Worm (Caenorhabditis elegans) whole organism, L4 larva: Measurements from ENCODE around the gene ubc-20.
A peak's percentile ranks its signal among the peaks of the same experiment; 100 is the strongest.

Source experiments
- F37D6.2 ChIP-seq: sonication (generic microtip); optimal IDR thresholded peaks from 2 replicates; lab custom pipeline; 2016; ENCODE audit warnings: mild to moderate bottlenecking, missing genetic modification characterization, missing compliant biosample characterization
- T20F7.1 ChIP-seq: fragments of 200-800 bp; sonication (Bioruptor generic); optimal IDR thresholded peaks from 2 replicates; lab custom pipeline; 2018; ENCODE audit warnings: mild to moderate bottlenecking, missing genetic modification characterization, missing compliant biosample characterization
- Y105C5A.15 ChIP-seq: fragments of 200-800 bp; sonication (Bioruptor generic); IDR thresholded peaks from 2 replicates; pipeline ENCODE4 v1.3.6; 2022; ENCODE audit warnings: missing genetic modification characterization, missing compliant biosample characterization
- aha-1 ChIP-seq: fragments of 150-350 bp; peaks from one replicate; lab custom pipeline; 2014; ENCODE audit warnings: missing biosample characterization, missing genetic modification characterization
- aly-2 ChIP-seq: sonication (generic microtip); optimal IDR thresholded peaks from 2 replicates; lab custom pipeline; 2018; ENCODE audit warnings: missing biosample characterization, missing genetic modification characterization
- arid-1 ChIP-seq: fragments of 200-800 bp; sonication (Bioruptor generic); conservative IDR thresholded peaks from 2 replicates; pipeline ENCODE4 v1.3.6; 2022; ENCODE audit warnings: missing genetic modification reagents, missing genetic modification characterization, missing compliant biosample characterization
- ceh-28 ChIP-seq: fragments of 150-350 bp; optimal IDR thresholded peaks from 2 replicates; lab custom pipeline; 2014; ENCODE audit warnings: missing biosample characterization, missing genetic modification reagents, missing genetic modification characterization
- cey-2 ChIP-seq: sonication (generic microtip); optimal IDR thresholded peaks from 3 replicates; lab custom pipeline; 2017; ENCODE audit warnings: missing genetic modification characterization, mild to moderate bottlenecking, missing compliant biosample characterization, antibody characterized with exemption, borderline replicate concordance; ENCODE audit not compliant: insufficient read depth
- ctbp-1 ChIP-seq: fragments of 200-800 bp; sonication (Bioruptor generic); IDR thresholded peaks from 2 replicates; pipeline ENCODE4 v1.3.6; 2022; ENCODE audit warnings: missing genetic modification reagents, missing genetic modification characterization, missing compliant biosample characterization
- dmd-8 ChIP-seq: fragments of 200-800 bp; sonication (Bioruptor generic); IDR thresholded peaks from 2 replicates; pipeline ENCODE4 v1.3.6; 2022; ENCODE audit warnings: missing genetic modification characterization, missing compliant biosample characterization
- dmd-9 ChIP-seq: fragments of 200-800 bp; sonication (Bioruptor generic); IDR thresholded peaks from 2 replicates; pipeline ENCODE4 v1.3.6; 2022; ENCODE audit warnings: missing genetic modification reagents, missing genetic modification characterization, missing compliant biosample characterization
- duxl-1 ChIP-seq: sonication (generic microtip); optimal IDR thresholded peaks from 2 replicates; lab custom pipeline; 2016; ENCODE audit warnings: mild to moderate bottlenecking, missing genetic modification characterization, moderate library complexity, missing compliant biosample characterization; ENCODE audit not compliant: poor library complexity
- dve-1 ChIP-seq: sonication (generic microtip); optimal IDR thresholded peaks from 2 replicates; lab custom pipeline; 2017; ENCODE audit warnings: antibody characterized with exemption, mild to moderate bottlenecking, missing genetic modification characterization, missing compliant biosample characterization; ENCODE audit not compliant: insufficient read depth
- fkh-10 ChIP-seq: fragments of 150-350 bp; optimal IDR thresholded peaks from 2 replicates; lab custom pipeline; 2014; ENCODE audit warnings: missing biosample characterization, missing genetic modification reagents, missing genetic modification characterization
- hlh-30 ChIP-seq: sonication (generic microtip); optimal IDR thresholded peaks from 2 replicates; lab custom pipeline; 2017; ENCODE audit warnings: antibody characterized with exemption, mild to moderate bottlenecking, missing genetic modification characterization, missing compliant biosample characterization; ENCODE audit not compliant: insufficient read depth
- lin-1 ChIP-seq: fragments of 200-800 bp; sonication (Bioruptor generic); IDR thresholded peaks from 2 replicates; pipeline ENCODE4 v1.3.6; 2022; ENCODE audit warnings: missing genetic modification reagents, missing genetic modification characterization, missing compliant biosample characterization
- lir-3 ChIP-seq: sonication (generic microtip); optimal IDR thresholded peaks from 2 replicates; lab custom pipeline; 2016; ENCODE audit warnings: mild to moderate bottlenecking, missing genetic modification characterization, missing compliant biosample characterization
- mxl-3 ChIP-seq: fragments of 200-800 bp; sonication (Bioruptor generic); optimal IDR thresholded peaks from 2 replicates; lab custom pipeline; 2018; ENCODE audit warnings: mild to moderate bottlenecking, missing genetic modification characterization, missing compliant biosample characterization
- pqm-1 ChIP-seq: sonication (generic microtip); optimal IDR thresholded peaks from 2 replicates; lab custom pipeline; 2017; ENCODE audit warnings: missing biosample characterization, missing genetic modification characterization
- sdz-12 ChIP-seq: fragments of 200-800 bp; sonication (Bioruptor generic); optimal IDR thresholded peaks from 2 replicates; lab custom pipeline; 2018; ENCODE audit warnings: mild to moderate bottlenecking, missing genetic modification characterization, missing compliant biosample characterization
- set-16 ChIP-seq: fragments of 200-800 bp; sonication (Bioruptor generic); IDR thresholded peaks from 2 replicates; pipeline ENCODE4 v1.3.6; 2022; ENCODE audit warnings: missing genetic modification reagents, missing genetic modification characterization, missing compliant biosample characterization
- skn-1 ChIP-seq: fragments of 150-350 bp; optimal IDR thresholded peaks from 2 replicates; lab custom pipeline; 2014; ENCODE audit warnings: missing biosample characterization, missing genetic modification characterization
- tag-97 ChIP-seq: fragments of 200-800 bp; sonication (Bioruptor generic); IDR thresholded peaks from 2 replicates; pipeline ENCODE4 v1.3.6; 2022; ENCODE audit warnings: missing genetic modification characterization, missing compliant biosample characterization
- unc-130 ChIP-seq: sonication (generic microtip); optimal IDR thresholded peaks from 2 replicates; lab custom pipeline; 2016; ENCODE audit warnings: missing genetic modification reagents, missing genetic modification characterization, missing compliant biosample characterization
- unc-62 ChIP-seq, 3 experiments: fragments of 150-350 bp in 1 of 3; sonication (generic microtip); optimal IDR thresholded peaks in 2 of 3; peaks in 1 of 3; 1 replicate in 1 of 3; 2 replicates in 2 of 3; lab custom pipeline; 2014 to 2017; ENCODE audit warnings: missing biosample characterization in 3 of 3, missing genetic modification characterization in 3 of 3, missing genetic modification reagents in 3 of 3, missing genotype in 1 of 3
- zag-1 ChIP-seq: fragments of 150-350 bp; optimal IDR thresholded peaks from 2 replicates; lab custom pipeline; 2014; ENCODE audit warnings: missing biosample characterization, missing genetic modification characterization
- zfp-2 ChIP-seq: sonication (generic microtip); optimal IDR thresholded peaks from 2 replicates; lab custom pipeline; 2016; ENCODE audit warnings: mild to moderate bottlenecking, missing genetic modification characterization, missing compliant biosample characterization
- zfp-3 ChIP-seq: fragments of 200-800 bp; sonication (Bioruptor generic); conservative IDR thresholded peaks from 2 replicates; pipeline ENCODE4 v1.3.6; 2022; ENCODE audit warnings: missing genetic modification reagents, missing genetic modification characterization, missing compliant biosample characterization
- zip-2 ChIP-seq: fragments of 150-350 bp; optimal IDR thresholded peaks from 2 replicates; lab custom pipeline; 2014; ENCODE audit warnings: missing biosample characterization, missing genetic modification characterization
- ztf-7 ChIP-seq: fragments of 150-350 bp; optimal IDR thresholded peaks from 2 replicates; lab custom pipeline; 2014; ENCODE audit warnings: missing biosample characterization, missing genetic modification characterization

ubc-20 gene

DNA sequence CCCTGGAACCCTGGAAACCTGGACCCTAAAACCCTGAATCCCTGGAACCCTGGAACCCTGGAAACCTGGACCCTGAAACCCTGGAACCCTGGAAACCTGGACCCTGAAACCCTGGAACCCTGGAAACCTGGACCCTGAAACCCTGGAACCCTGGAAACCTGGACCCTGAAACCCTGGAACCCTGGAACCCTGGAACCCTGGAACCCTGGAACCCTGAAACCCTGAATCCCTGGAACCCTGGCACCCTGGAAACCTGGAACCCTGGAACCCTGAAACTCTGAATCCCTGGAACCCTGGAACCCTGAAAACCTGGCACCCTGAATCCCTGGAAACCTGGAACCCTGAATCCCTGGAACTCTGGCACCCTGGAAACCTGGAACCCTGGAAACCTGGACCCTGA is 20.3 kb upstream of the ubc-20 start:
- peak; percentile 88 for TF ChIP-seq set-16 (GFP tag; lab: Robert Waterston, UW)

DNA sequence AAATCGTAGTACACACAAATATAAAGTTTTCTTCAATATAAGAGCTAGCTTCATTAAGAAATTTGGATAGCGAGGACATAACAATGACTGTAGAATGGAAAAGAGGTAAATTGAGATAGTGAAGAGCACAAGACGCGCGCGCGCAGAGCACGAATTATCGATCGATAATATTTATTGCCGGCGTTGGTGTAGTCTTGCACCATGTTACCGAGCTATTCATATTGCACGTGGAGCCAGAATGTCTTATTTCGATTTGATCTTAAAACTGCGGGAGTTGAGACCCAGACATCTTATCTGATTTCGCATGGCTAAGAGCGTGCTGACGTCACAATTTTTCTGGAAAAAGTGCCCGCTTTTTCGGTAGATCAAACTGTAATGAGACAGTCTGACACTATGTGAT is 19.2 kb upstream of the ubc-20 start, which contains the start of gene F40G9.18:
F40G9.18 (minus strand) TSS at position 101 of the 400 bp plus-strand sequence.
- no peak for TF ChIP-seq duxl-1 (tag; lab: Kevin White, UChicago)
- TF ChIP-seq unc-62 (GFP tag; optimal IDR thresholded peaks at IDR 0.05 in 1 of 2; lab: Kevin White, UChicago): peak in 1 of 2 experiments; percentile 87
- TF ChIP-seq unc-62 (tag; optimal IDR thresholded peaks at IDR 0.05; lab: Kevin White, UChicago): no peak
- TF ChIP-seq zfp-3: no peak

DNA sequence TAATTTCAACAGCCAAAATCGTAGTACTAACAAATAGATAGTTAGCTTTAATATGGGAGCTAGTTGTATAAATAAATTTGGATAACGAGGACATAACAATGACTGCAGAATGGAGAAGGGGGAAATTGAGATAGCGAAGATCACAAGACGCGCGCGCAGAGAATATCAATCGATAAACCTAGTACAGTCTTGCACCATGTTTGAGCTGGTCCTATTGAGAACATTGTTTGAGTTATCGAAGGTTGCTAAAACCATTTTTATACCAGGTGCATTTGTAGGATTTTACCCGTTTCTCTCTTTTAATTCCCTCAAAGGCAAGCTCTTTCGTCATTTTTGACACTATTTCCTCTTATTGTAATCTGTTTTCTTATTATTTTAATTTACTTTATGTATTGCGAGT is 17.0 kb upstream of the ubc-20 start, which contains the start of the genes F40G9.9 and F40G9.12:
F40G9.9 (minus strand) TSS at position 101 of the 400 bp plus-strand sequence.
F40G9.12 (plus strand) TSS at position 231 of the 400 bp plus-strand sequence.
- no peak for TF ChIP-seq skn-1 (tag; lab: Kevin White, UChicago)
- no peak for TF ChIP-seq sdz-12 (GFP tag; lab: Kevin White, UChicago)
- TF ChIP-seq zag-1 (tag; lab: Kevin White, UChicago): no peak
- TF ChIP-seq mxl-3 (GFP tag; lab: Kevin White, UChicago): no peak
- no peak for TF ChIP-seq dmd-8
- no peak for TF ChIP-seq dmd-9 (GFP tag; lab: Robert Waterston, UW)
- TF ChIP-seq T20F7.1 (GFP tag; lab: Kevin White, UChicago): no peak
- no peak for TF ChIP-seq lin-1

DNA sequence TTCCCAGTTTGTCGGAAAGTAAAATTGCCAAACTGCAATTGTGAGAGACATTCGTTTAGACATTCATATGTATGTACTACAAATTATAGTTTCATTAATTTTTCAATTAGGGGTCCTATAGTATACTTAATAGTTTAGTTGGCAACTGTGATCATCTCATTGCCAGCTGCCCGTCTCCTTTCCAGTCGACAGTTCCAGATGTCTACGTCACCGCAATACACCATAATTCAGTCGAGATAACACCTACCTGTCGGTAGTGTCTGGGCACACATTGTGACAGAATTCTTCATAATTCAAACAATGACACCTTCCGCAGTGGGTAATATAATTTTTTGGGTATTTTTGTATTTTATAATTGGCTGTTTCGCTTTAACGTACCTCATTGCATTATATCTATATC is 15.1 kb upstream of the ubc-20 start, which contains the start of gene F40G9.19:
F40G9.19 (plus strand) TSS at position 301 of the 400 bp plus-strand sequence.
- peak; percentile 31 for TF ChIP-seq aha-1 (tag; lab: Kevin White, UChicago)
- TF ChIP-seq arid-1 (GFP tag; lab: Robert Waterston, UW): no peak
- no peak for TF ChIP-seq lir-3
- no peak for TF ChIP-seq cey-2 (tag; lab: Kevin White, UChicago)

DNA sequence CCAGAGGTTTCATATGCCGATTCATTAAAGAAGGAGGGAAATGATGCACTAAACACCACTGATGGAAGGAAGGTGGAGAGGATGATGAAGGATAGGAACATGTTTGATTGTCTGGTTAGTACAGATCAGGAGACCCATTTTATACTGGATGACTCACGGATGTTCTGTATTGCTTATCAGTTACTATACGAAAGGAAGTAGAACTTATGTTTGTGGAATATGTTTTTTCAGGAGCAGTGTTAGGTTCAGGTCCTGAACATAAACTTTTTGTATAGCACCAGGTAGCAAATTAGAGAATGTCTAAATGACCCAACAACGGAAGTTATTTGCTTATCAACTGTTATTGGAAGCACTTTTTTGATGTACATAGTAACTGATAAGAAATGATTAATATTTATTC is 12.9 kb upstream of the ubc-20 start, which contains the start of gene clec-148:
clec-148 (minus strand) TSS at position 101 of the 400 bp plus-strand sequence.
- TF ChIP-seq dve-1 (tag; lab: Kevin White, UChicago) (no peak), pqm-1 (peak; percentile 18), ctbp-1 (GFP tag; lab: Robert Waterston, UW) (no peak), F37D6.2 (no peak), tag-97 (GFP tag; lab: Robert Waterston, UW) (no peak), hlh-30 (tag; lab: Kevin White, UChicago) (no peak), fkh-10 (GFP tag; lab: Kevin White, UChicago) (no peak), Y105C5A.15 (GFP tag; lab: Robert Waterston, UW) (no peak), unc-62 (GFP tag; optimal IDR thresholded peaks at IDR 0.05 in 1 of 2; lab: Kevin White, UChicago) (peak in 1 of 2 experiments; percentile 66), unc-62 (tag; optimal IDR thresholded peaks at IDR 0.05; lab: Kevin White, UChicago) (no peak), aly-2 (tag; lab: Kevin White, UChicago) (no peak)

DNA sequence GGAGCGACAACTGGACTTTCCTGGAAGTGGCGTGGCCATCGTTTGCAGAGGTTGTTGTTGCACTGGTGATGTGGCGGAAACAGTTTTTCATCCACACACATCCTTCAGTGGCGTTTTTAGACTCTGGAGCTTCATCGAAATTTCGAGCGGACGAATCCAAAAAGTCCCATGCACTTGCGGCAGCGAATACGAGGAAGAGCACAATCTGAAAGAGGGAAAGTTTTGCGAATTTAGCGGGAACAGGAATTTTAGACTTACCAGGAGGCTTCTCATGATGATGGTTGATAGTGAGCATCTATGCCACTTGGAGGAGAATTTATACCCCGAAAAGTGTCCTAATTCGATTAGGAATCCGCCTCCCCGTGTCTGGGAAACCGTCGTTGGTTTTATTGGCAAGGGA is 10.9 kb upstream of the ubc-20 start, which contains the start of gene F40G9.14:
F40G9.14 (minus strand) TSS at position 101 of the 400 bp plus-strand sequence.
- TF ChIP-seq ztf-7 (tag; lab: Kevin White, UChicago) (no peak), zfp-2 (tag; lab: Kevin White, UChicago) (no peak), unc-130 (GFP tag; lab: Kevin White, UChicago) (no peak), zfp-3 (no peak), ceh-28 (tag; lab: Kevin White, UChicago) (no peak), zip-2 (tag; lab: Kevin White, UChicago) (no peak), aha-1 (tag; lab: Kevin White, UChicago) (peak; percentile 83)
- TF ChIP-seq, all 104 proteins: peak for 1
